Worm (Caenorhabditis elegans) whole organism, mixed stage, embryonic: ENCODE data around the gene rnr-1.

ENCODE experiments used
- M03D4.4 ChIP-seq: sonication (generic microtip); optimal IDR thresholded peaks from 2 replicates; lab custom pipeline; 2017; ENCODE audit warnings: mild to moderate bottlenecking, missing genetic modification characterization, missing compliant biosample characterization
- bed-3 ChIP-seq: fragments of 200-800 bp; sonication (Bioruptor generic); optimal IDR thresholded peaks from 3 replicates; lab custom pipeline; 2018; ENCODE audit warnings: mild to moderate bottlenecking, missing genetic modification characterization, moderate library complexity, missing compliant biosample characterization
- ceh-39 ChIP-seq: fragments of 150-350 bp; optimal IDR thresholded peaks from 2 replicates; lab custom pipeline; 2014; ENCODE audit warnings: missing biosample characterization, missing genetic modification characterization
- ceh-43 ChIP-seq: fragments of 200-800 bp; sonication (Bioruptor generic); optimal IDR thresholded peaks from 2 replicates; lab custom pipeline; 2018; ENCODE audit warnings: mild to moderate bottlenecking, missing genetic modification characterization, moderate library complexity, missing compliant biosample characterization
- ces-1 ChIP-seq: fragments of 150-350 bp; optimal IDR thresholded peaks from 2 replicates; lab custom pipeline; 2014; ENCODE audit warnings: missing biosample characterization, missing genetic modification reagents, missing genetic modification characterization
- cnd-1 ChIP-seq: fragments of 200-800 bp; sonication (Bioruptor generic); optimal IDR thresholded peaks from 2 replicates; lab custom pipeline; 2018; ENCODE audit warnings: mild to moderate bottlenecking, missing genetic modification characterization, missing compliant biosample characterization
- drap-1 ChIP-seq: fragments of 200-800 bp; sonication (Bioruptor generic); optimal IDR thresholded peaks from 3 replicates; lab custom pipeline; 2018; ENCODE audit warnings: mild to moderate bottlenecking, missing genetic modification characterization, missing compliant biosample characterization
- elt-1 ChIP-seq: sonication (generic microtip); optimal IDR thresholded peaks from 2 replicates; lab custom pipeline; 2017; ENCODE audit warnings: missing genetic modification characterization, mild to moderate bottlenecking, missing compliant biosample characterization, antibody characterized with exemption, moderate library complexity, borderline replicate concordance; ENCODE audit not compliant: insufficient read depth
- elt-3 ChIP-seq: fragments of 150-350 bp; optimal IDR thresholded peaks from 2 replicates; lab custom pipeline; 2014; ENCODE audit warnings: missing biosample characterization, missing genetic modification characterization
- flh-1 ChIP-seq: fragments of 200-800 bp; sonication (Bioruptor generic); optimal IDR thresholded peaks from 2 replicates; lab custom pipeline; 2018; ENCODE audit warnings: mild to moderate bottlenecking, missing genetic modification characterization, moderate library complexity, missing compliant biosample characterization
- ham-2 ChIP-seq: fragments of 200-800 bp; sonication (Bioruptor generic); optimal IDR thresholded peaks from 2 replicates; lab custom pipeline; 2018; ENCODE audit warnings: mild to moderate bottlenecking, missing genetic modification characterization, missing compliant biosample characterization
- hlh-1 ChIP-seq: fragments of 150-350 bp; optimal IDR thresholded peaks from 2 replicates; lab custom pipeline; 2014; ENCODE audit warnings: missing biosample characterization, missing genetic modification reagents, missing genetic modification characterization
- lin-13 ChIP-seq: fragments of 150-350 bp; optimal IDR thresholded peaks from 2 replicates; lab custom pipeline; 2014; ENCODE audit warnings: missing biosample characterization, missing genetic modification characterization
- lin-32 ChIP-seq: fragments of 200-800 bp; sonication (Bioruptor generic); optimal IDR thresholded peaks from 2 replicates; lab custom pipeline; 2018; ENCODE audit warnings: mild to moderate bottlenecking, missing genetic modification characterization, missing compliant biosample characterization
- lsy-2 ChIP-seq: fragments of 150-350 bp; optimal IDR thresholded peaks from 2 replicates; lab custom pipeline; 2014; ENCODE audit warnings: missing biosample characterization, missing genetic modification characterization
- mab-5 ChIP-seq: fragments of 150-350 bp; optimal IDR thresholded peaks from 2 replicates; lab custom pipeline; 2014; ENCODE audit warnings: missing biosample characterization, missing genetic modification characterization
- mep-1 ChIP-seq: fragments of 150-350 bp; optimal IDR thresholded peaks from 2 replicates; lab custom pipeline; 2017; ENCODE audit warnings: missing biosample characterization, missing genetic modification reagents, missing genetic modification characterization, inconsistent platforms
- mls-2 ChIP-seq: sonication (generic microtip); optimal IDR thresholded peaks from 2 replicates; lab custom pipeline; 2016; ENCODE audit warnings: mild to moderate bottlenecking, missing genetic modification characterization, moderate library complexity, missing compliant biosample characterization
- nhr-12 ChIP-seq: fragments of 150-350 bp; optimal IDR thresholded peaks from 2 replicates; lab custom pipeline; 2014; ENCODE audit warnings: missing biosample characterization, missing genetic modification characterization
- nhr-2 ChIP-seq: fragments of 150-350 bp; optimal IDR thresholded peaks from 2 replicates; lab custom pipeline; 2014; ENCODE audit warnings: missing biosample characterization, missing genetic modification characterization
- nhr-237 ChIP-seq: fragments of 150-350 bp; optimal IDR thresholded peaks from 2 replicates; lab custom pipeline; 2014; ENCODE audit warnings: missing biosample characterization, missing genetic modification characterization
- nhr-28 ChIP-seq: fragments of 150-350 bp; optimal IDR thresholded peaks from 2 replicates; lab custom pipeline; 2014; ENCODE audit warnings: missing biosample characterization, missing genetic modification characterization
- nhr-76 ChIP-seq: sonication (generic microtip); optimal IDR thresholded peaks from 2 replicates; lab custom pipeline; 2017; ENCODE audit warnings: missing biosample characterization, missing genetic modification characterization
- pha-4 ChIP-seq: fragments of 150-350 bp; optimal IDR thresholded peaks from 2 replicates; lab custom pipeline; 2018; ENCODE audit warnings: missing biosample characterization, missing genetic modification reagents, missing genetic modification characterization
- sem-2 ChIP-seq: fragments of 200-800 bp; sonication (Bioruptor generic); optimal IDR thresholded peaks from 2 replicates; lab custom pipeline; 2018; ENCODE audit warnings: mild to moderate bottlenecking, missing genetic modification characterization, missing compliant biosample characterization
- snpc-4 ChIP-seq: fragments of 150-350 bp; optimal IDR thresholded peaks from 2 replicates; lab custom pipeline; 2014; ENCODE audit warnings: missing biosample characterization, missing genetic modification characterization
- sptf-1 ChIP-seq: sonication (generic microtip); optimal IDR thresholded peaks from 2 replicates; lab custom pipeline; 2017; ENCODE audit warnings: mild to moderate bottlenecking, missing genetic modification characterization, moderate library complexity, missing compliant biosample characterization
- tbx-8 ChIP-seq: fragments of 200-800 bp; sonication (Bioruptor generic); optimal IDR thresholded peaks from 2 replicates; lab custom pipeline; 2018; ENCODE audit warnings: mild to moderate bottlenecking, missing genetic modification characterization, moderate library complexity, missing compliant biosample characterization
- unc-120 ChIP-seq: sonication (generic microtip); optimal IDR thresholded peaks from 2 replicates; lab custom pipeline; 2017; ENCODE audit warnings: missing genetic modification characterization, missing compliant biosample characterization; ENCODE audit not compliant: poor library complexity, severe bottlenecking
- unc-39 ChIP-seq: fragments of 150-350 bp; optimal IDR thresholded peaks from 2 replicates; lab custom pipeline; 2014; ENCODE audit warnings: missing biosample characterization, missing genetic modification characterization
- unc-62 ChIP-seq: fragments of 150-350 bp; optimal IDR thresholded peaks from 2 replicates; lab custom pipeline; 2014; ENCODE audit warnings: missing biosample characterization, missing genetic modification reagents, missing genetic modification characterization
- zip-8 ChIP-seq: fragments of 150-350 bp; optimal IDR thresholded peaks from 2 replicates; lab custom pipeline; 2014; ENCODE audit warnings: missing biosample characterization, missing genetic modification characterization
- ztf-11 ChIP-seq: fragments of 150-350 bp; optimal IDR thresholded peaks from 2 replicates; lab custom pipeline; 2014; ENCODE audit warnings: missing biosample characterization, missing genetic modification characterization

The rnr-1 gene

ce11 chrIII:9258510-9258909 is 29.9 kb upstream of the rnr-1 start:
- TF ChIP-seq nhr-237 (tag; lab: Kevin White, UChicago) (no peak), unc-62 (GFP tag; lab: Kevin White, UChicago) (no peak), lin-32 (GFP tag; lab: Kevin White, UChicago) (no peak), zip-8 (tag; lab: Kevin White, UChicago) (no peak), bed-3 (no peak), nhr-28 (tag; lab: Kevin White, UChicago) (no peak), snpc-4 (tag; lab: Kevin White, UChicago) (no peak), lsy-2 (tag; lab: Kevin White, UChicago) (no peak), flh-1 (GFP tag; lab: Kevin White, UChicago) (no peak), pha-4 (tag; lab: Kevin White, UChicago) (no peak)

ce11 chrIII:9256961-9257360 is 28.4 kb upstream of the rnr-1 start, which contains the start of gene M01A8.1:
Gene M01A8.1, plus strand, starts transcription at chrIII:9257261.
- TF ChIP-seq ces-1 (GFP tag; lab: Kevin White, UChicago) (no peak), lin-13 (tag; lab: Kevin White, UChicago) (no peak), ham-2 (no peak), mab-5 (tag; lab: Kevin White, UChicago) (no peak), pha-4 (tag; lab: Kevin White, UChicago) (no peak), ceh-39 (tag; lab: Kevin White, UChicago) (no peak), nhr-237 (tag; lab: Kevin White, UChicago) (no peak), sptf-1 (tag; lab: Kevin White, UChicago) (no peak), lsy-2 (tag; lab: Kevin White, UChicago) (no peak)
- TF ChIP-seq, all 35 proteins: peak for 0

ce11 chrIII:9255801-9256200 is 27.2 kb upstream of the rnr-1 start:
- TF ChIP-seq nhr-76 (tag; lab: Kevin White, UChicago) (no peak), unc-62 (GFP tag; lab: Kevin White, UChicago) (no peak), bed-3 (no peak), mls-2 (no peak), unc-39 (tag; lab: Kevin White, UChicago) (no peak), elt-1 (tag; lab: Kevin White, UChicago) (no peak), unc-120 (no peak), lin-13 (tag; lab: Kevin White, UChicago) (no peak), nhr-237 (tag; lab: Kevin White, UChicago) (no peak)

ce11 chrIII:9254988-9255387 is 26.4 kb upstream of the rnr-1 start:
- TF ChIP-seq ham-2 = no peak
- TF ChIP-seq sem-2 (GFP tag; lab: Kevin White, UChicago) = no peak

- TF ChIP-seq ces-1 (GFP tag; lab: Kevin White, UChicago) (peak; percentile 6), ham-2 (no peak)
Observed at ce11 chrIII:9250729-9251128, 22.1 kb upstream of the rnr-1 start, which contains the start of gene T02C1.2. Gene T02C1.2, plus strand, starts transcription at chrIII:9251029.

ce11 chrIII:9247221-9247620 is 18.6 kb upstream of the rnr-1 start, which contains the start of gene T02C1.1:
Gene T02C1.1, plus strand, starts transcription at chrIII:9247525.
- TF ChIP-seq nhr-12 (tag; lab: Kevin White, UChicago) (no peak), ham-2 (no peak), ceh-39 (tag; lab: Kevin White, UChicago) (no peak), hlh-1 (peak; percentile 4), drap-1 (GFP tag; lab: Kevin White, UChicago) (no peak), nhr-2 (peak; percentile 62), nhr-76 (tag; lab: Kevin White, UChicago) (no peak), M03D4.4 (tag; lab: Kevin White, UChicago) (no peak), mep-1 (no peak)

ce11 chrIII:9242675-9243074 is 14.1 kb upstream of the rnr-1 start, which contains the start of gene dat-1:
Gene dat-1, plus strand, starts transcription at chrIII:9242975.
- TF ChIP-seq ham-2 = no peak
- no peak for TF ChIP-seq nhr-76 (tag; lab: Kevin White, UChicago)
- TF ChIP-seq nhr-237 (tag; lab: Kevin White, UChicago) = no peak
- no peak for TF ChIP-seq ces-1 (GFP tag; lab: Kevin White, UChicago)
- no peak for TF ChIP-seq ceh-43
- TF ChIP-seq elt-3 (tag; lab: Kevin White, UChicago) = no peak
- no peak for TF ChIP-seq nhr-28 (tag; lab: Kevin White, UChicago)
- no peak for TF ChIP-seq nhr-2
- no peak for TF ChIP-seq tbx-8 (GFP tag; lab: Kevin White, UChicago)
- no peak for TF ChIP-seq nhr-12 (tag; lab: Kevin White, UChicago)
- TF ChIP-seq pha-4 (tag; lab: Kevin White, UChicago) = no peak
- TF ChIP-seq unc-120 = no peak
- TF ChIP-seq snpc-4 (tag; lab: Kevin White, UChicago) = no peak
- no peak for TF ChIP-seq cnd-1 (tag; lab: Kevin White, UChicago)
- TF ChIP-seq unc-39 (tag; lab: Kevin White, UChicago) = no peak
- TF ChIP-seq sptf-1 (tag; lab: Kevin White, UChicago) = no peak
- TF ChIP-seq elt-1 (tag; lab: Kevin White, UChicago) = no peak
- TF ChIP-seq ztf-11 = no peak
- no peak for TF ChIP-seq flh-1 (GFP tag; lab: Kevin White, UChicago)
- no peak for TF ChIP-seq bed-3
